Fruit fly (Drosophila melanogaster): ENCODE results near the gene CG31301.

Gene CG31301

DNA sequence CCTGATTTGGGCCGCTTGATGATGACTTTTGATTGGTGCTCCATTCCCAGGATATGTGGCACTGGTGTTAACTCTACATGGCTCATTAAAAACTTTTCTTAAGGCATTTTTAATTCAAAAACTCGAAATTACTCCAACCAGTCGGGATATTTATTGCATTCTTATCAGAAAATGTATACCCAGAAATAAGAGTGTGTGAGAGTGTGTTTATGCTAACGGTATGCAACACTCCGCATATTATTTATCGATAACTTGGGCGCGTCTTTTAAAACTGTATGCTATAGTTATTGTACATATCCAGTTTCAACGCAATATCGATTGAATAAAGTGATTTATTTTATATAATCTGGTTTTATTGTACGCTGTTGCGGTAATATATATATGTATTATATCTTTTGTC, 21.5 kb downstream of the CG31301 start, which contains the start of gene CG34404 (continued):
- TF ChIP-seq Hr78 (GFP tag; optimal IDR thresholded peaks at IDR 0.05) = no peak
- TF ChIP-seq vvl (GFP tag; IDR thresholded peaks at IDR 0.05) = no peak
- 0 out of 2 replicates have a peak, but pooled peaks have one; percentile 24 for TF ChIP-seq unc-4 (GFP tag; IDR thresholded peaks at IDR 0.05; ENCODE audit: partially characterized antibody)
- TF ChIP-seq insv (GFP tag; optimal IDR thresholded peaks at IDR 0.05) = peak; percentile 61 to 96
- no peak for TF ChIP-seq HmgD (GFP tag; optimal IDR thresholded peaks at IDR 0.05)
- no peak for TF ChIP-seq B-H1 (GFP tag; IDR thresholded peaks at IDR 0.05)
- no peak for TF ChIP-seq chm (GFP tag; IDR thresholded peaks at IDR 0.05)
- TF ChIP-seq sim (GFP tag; IDR thresholded peaks at IDR 0.05) = no peak
- TF ChIP-seq Bteb2 (GFP tag; optimal IDR thresholded peaks at IDR 0.05) = no peak
- TF ChIP-seq sisA (GFP tag; IDR thresholded peaks at IDR 0.05) = no peak
- TF ChIP-seq CG6854 (GFP tag; optimal IDR thresholded peaks at IDR 0.05) = no peak
- no peak for TF ChIP-seq CG10979 (tag; optimal IDR thresholded peaks at IDR 0.05)
- TF ChIP-seq en (GFP tag; optimal IDR thresholded peaks at IDR 0.05) = no peak
- TF ChIP-seq Spps (tag; optimal IDR thresholded peaks at IDR 0.05) = no peak
- TF ChIP-seq CG18619 (GFP tag; optimal IDR thresholded peaks at IDR 0.05) = no peak
- TF ChIP-seq H2.0 (GFP tag; IDR thresholded peaks at IDR 0.05) = no peak
- TF ChIP-seq Hr51 (GFP tag; optimal IDR thresholded peaks at IDR 0.05) = no peak
- peak; percentile 62 for TF ChIP-seq sens (GFP tag)
- no peak for TF ChIP-seq inv (GFP tag; IDR thresholded peaks at IDR 0.05; ENCODE audit: partially characterized antibody)
- no peak for TF ChIP-seq CG31365 (tag; optimal IDR thresholded peaks at IDR 0.05)
- peak; percentile 62 for TF ChIP-seq CG13287 (GFP tag; IDR thresholded peaks at IDR 0.05; ENCODE audit: partially characterized antibody)
- peak; percentile 75 for TF ChIP-seq CG32767 (GFP tag; IDR thresholded peaks at IDR 0.05)
- no peak for TF ChIP-seq CG2875 (GFP tag; optimal IDR thresholded peaks at IDR 0.05)
- TF ChIP-seq sima (GFP tag; optimal IDR thresholded peaks at IDR 0.05) = no peak
- TF ChIP-seq ems (GFP tag; optimal IDR thresholded peaks at IDR 0.05) = no peak
- peak; percentile 41 for TF ChIP-seq CG2116 (GFP tag; optimal IDR thresholded peaks at IDR 0.05)
- TF ChIP-seq maf-S (GFP tag; optimal IDR thresholded peaks at IDR 0.05) = no peak
- TF ChIP-seq Dip2 (GFP tag; IDR thresholded peaks at IDR 0.05) = no peak
- no peak for TF ChIP-seq CG16815 (GFP tag; optimal IDR thresholded peaks at IDR 0.05)
- TF ChIP-seq onecut (GFP tag; IDR thresholded peaks at IDR 0.05) = no peak
- TF ChIP-seq CG8924 (tag; optimal IDR thresholded peaks at IDR 0.05) = no peak
- TF ChIP-seq Nf-YC (tag; optimal IDR thresholded peaks at IDR 0.05) = no peak
- TF ChIP-seq Opbp (GFP tag; IDR thresholded peaks at IDR 0.05; ENCODE audit: partially characterized antibody) = no peak
- TF ChIP-seq CG2889 (GFP tag; IDR thresholded peaks at IDR 0.05) = no peak
- peak; percentile 93 for TF ChIP-seq CG10267 (tag; optimal IDR thresholded peaks at IDR 0.05)
- no peak for TF ChIP-seq CG15696 (tag; optimal IDR thresholded peaks at IDR 0.05)
- TF ChIP-seq E2f2 (GFP tag; IDR thresholded peaks at IDR 0.05) = peak; percentile 89
- TF ChIP-seq ase (GFP tag; IDR thresholded peaks at IDR 0.05) = no peak
- no peak for TF ChIP-seq Hsf (GFP tag; optimal IDR thresholded peaks at IDR 0.05)
- TF ChIP-seq CG10366 (GFP tag; IDR thresholded peaks at IDR 0.05) = no peak
- no peak for TF ChIP-seq yki (optimal IDR thresholded peaks at IDR 0.05)
- TF ChIP-seq cg (GFP tag; optimal IDR thresholded peaks at IDR 0.05) = peak; percentile 54
- TF ChIP-seq Dll (GFP tag; IDR thresholded peaks at IDR 0.05; ENCODE audit: partially characterized antibody) = 0 out of 4 replicates have a peak, but pooled peaks have one; percentile 46
- peak; percentile 31 for TF ChIP-seq Elba2 (GFP tag; optimal IDR thresholded peaks at IDR 0.05)
- TF ChIP-seq CG3407 (GFP tag; optimal IDR thresholded peaks at IDR 0.05) = no peak
- TF ChIP-seq CG34422 (GFP tag; IDR thresholded peaks at IDR 0.05) = no peak
- no peak for TF ChIP-seq CG9609 (GFP tag; optimal IDR thresholded peaks at IDR 0.05)
- no peak for TF ChIP-seq CG10959 (GFP tag; IDR thresholded peaks at IDR 0.05)
- TF ChIP-seq lov (optimal IDR thresholded peaks at IDR 0.05) = no peak
- no peak for TF ChIP-seq lov (GFP tag; IDR thresholded peaks at IDR 0.05)
- TF ChIP-seq dpn (GFP tag; optimal IDR thresholded peaks at IDR 0.05) = peak in 1 of 2 experiments; percentile 8
- no peak for TF ChIP-seq ab (GFP tag; optimal IDR thresholded peaks at IDR 0.05)
- no peak for TF ChIP-seq crol (GFP tag; IDR thresholded peaks at IDR 0.05)
